Worm (Caenorhabditis elegans) whole organism, young adult: ENCODE data around the gene F26G1.3.

Experiments
- F37B4.10 ChIP-seq: fragments of 200-800 bp; sonication (Bioruptor generic); IDR thresholded peaks from 2 replicates; pipeline ENCODE4 v1.3.6; 2022; ENCODE audit warnings: missing genetic modification characterization, missing compliant biosample characterization
- F39B2.1 ChIP-seq: fragments of 200-800 bp; sonication (Bioruptor generic); IDR thresholded peaks from 2 replicates; pipeline ENCODE4 v1.3.6; 2022; ENCODE audit warnings: missing genetic modification reagents, missing genetic modification characterization, missing compliant biosample characterization
- F55B11.4 ChIP-seq: sonication (generic microtip); optimal IDR thresholded peaks from 2 replicates; lab custom pipeline; 2016; ENCODE audit warnings: missing compliant biosample characterization, missing genetic modification characterization, borderline replicate concordance; ENCODE audit not compliant: insufficient read depth
- F57A8.1 ChIP-seq: fragments of 200-800 bp; sonication (Bioruptor generic); optimal IDR thresholded peaks from 2 replicates; lab custom pipeline; 2018; ENCODE audit warnings: mild to moderate bottlenecking, missing genetic modification characterization, moderate library complexity, missing compliant biosample characterization
- T26A5.8 ChIP-seq: sonication (generic microtip); optimal IDR thresholded peaks from 2 replicates; lab custom pipeline; 2016; ENCODE audit warnings: missing genetic modification characterization, missing compliant biosample characterization
- Y67H2A.10 ChIP-seq: fragments of 200-800 bp; sonication (Bioruptor generic); conservative IDR thresholded peaks from 2 replicates; pipeline ENCODE4 v1.3.6; 2022; ENCODE audit warnings: missing genetic modification reagents, missing genetic modification characterization, missing compliant biosample characterization
- ZK185.1 ChIP-seq: sonication (generic microtip); optimal IDR thresholded peaks from 2 replicates; lab custom pipeline; 2016; ENCODE audit warnings: mild to moderate bottlenecking, missing genetic modification characterization, missing compliant biosample characterization; ENCODE audit not compliant: poor library complexity, severe bottlenecking
- aptf-2 ChIP-seq: fragments of 200-800 bp; sonication (Bioruptor generic); conservative IDR thresholded peaks from 2 replicates; pipeline ENCODE4 v1.3.6; 2022; ENCODE audit warnings: missing genetic modification reagents, missing genetic modification characterization, missing compliant biosample characterization
- attf-5 ChIP-seq: fragments of 200-800 bp; sonication (Bioruptor generic); optimal IDR thresholded peaks from 2 replicates; lab custom pipeline; 2018; ENCODE audit warnings: mild to moderate bottlenecking, missing genetic modification characterization, missing compliant biosample characterization
- ceh-40 ChIP-seq: fragments of 200-800 bp; sonication (Bioruptor generic); IDR thresholded peaks from 2 replicates; pipeline ENCODE4 v1.3.6; 2022; ENCODE audit warnings: missing genetic modification characterization, missing compliant biosample characterization
- ceh-58 ChIP-seq: fragments of 200-800 bp; sonication (Bioruptor generic); IDR thresholded peaks from 2 replicates; pipeline ENCODE4 v1.3.6; 2022; ENCODE audit warnings: missing genetic modification characterization, missing compliant biosample characterization
- ceh-79 ChIP-seq: sonication (generic microtip); optimal IDR thresholded peaks from 2 replicates; lab custom pipeline; 2017; ENCODE audit warnings: mild to moderate bottlenecking, missing genetic modification characterization, missing compliant biosample characterization
- chd-7 ChIP-seq: sonication (generic microtip); optimal IDR thresholded peaks from 2 replicates; lab custom pipeline; 2016; ENCODE audit warnings: mild to moderate bottlenecking, missing genetic modification characterization, moderate library complexity, missing compliant biosample characterization
- dox-1 ChIP-seq: fragments of 200-800 bp; sonication (Bioruptor generic); IDR thresholded peaks from 2 replicates; pipeline ENCODE4 v1.3.6; 2022; ENCODE audit warnings: missing genetic modification reagents, missing genetic modification characterization, missing compliant biosample characterization
- egl-44 ChIP-seq: fragments of 200-800 bp; sonication (Bioruptor generic); IDR thresholded peaks from 2 replicates; pipeline ENCODE4 v1.3.6; 2022; ENCODE audit warnings: missing genetic modification reagents, missing genetic modification characterization, missing compliant biosample characterization
- let-607 ChIP-seq, 2 experiments: fragments of 200-800 bp in 1 of 2; sonication (Bioruptor generic) in 1 of 2; sonication (generic microtip) in 1 of 2; optimal IDR thresholded peaks; 2 replicates each; lab custom pipeline; 2016 to 2018; ENCODE audit warnings: mild to moderate bottlenecking in 2 of 2, missing compliant biosample characterization in 2 of 2, missing genetic modification characterization in 2 of 2, moderate library complexity in 2 of 2, missing genotype in 1 of 2
- lin-40 ChIP-seq: sonication (generic microtip); optimal IDR thresholded peaks from 2 replicates; lab custom pipeline; 2016; ENCODE audit warnings: missing genetic modification characterization, mild to moderate bottlenecking, missing compliant biosample characterization, missing genotype, missing genetic modification reagents
- madf-8 ChIP-seq: fragments of 200-800 bp; sonication (Bioruptor generic); conservative IDR thresholded peaks from 2 replicates; pipeline ENCODE4 v1.3.6; 2022; ENCODE audit warnings: missing genetic modification reagents, missing genetic modification characterization, missing compliant biosample characterization
- mcd-1 ChIP-seq: fragments of 200-800 bp; sonication (Bioruptor generic); IDR thresholded peaks from 2 replicates; pipeline ENCODE4 v1.3.6; 2022; ENCODE audit warnings: missing genetic modification reagents, missing genetic modification characterization, missing compliant biosample characterization
- mes-4 ChIP-seq: sonication (generic microtip); optimal IDR thresholded peaks from 2 replicates; lab custom pipeline; 2016; ENCODE audit warnings: missing genotype, missing genetic modification characterization, missing compliant biosample characterization
- nhr-179 ChIP-seq: sonication (generic microtip); optimal IDR thresholded peaks from 2 replicates; lab custom pipeline; 2016; ENCODE audit warnings: mild to moderate bottlenecking, missing genetic modification characterization, missing compliant biosample characterization
- nhr-80 ChIP-seq: sonication (generic microtip); optimal IDR thresholded peaks from 2 replicates; lab custom pipeline; 2016; ENCODE audit warnings: missing genetic modification characterization, missing compliant biosample characterization
- pbrm-1 ChIP-seq: fragments of 200-800 bp; sonication (Bioruptor generic); IDR thresholded peaks from 2 replicates; pipeline ENCODE4 v1.3.6; 2022; ENCODE audit warnings: missing genetic modification reagents, missing genetic modification characterization, missing compliant biosample characterization
- pha-4 ChIP-seq: fragments of 150-350 bp; sonication (generic microtip); optimal IDR thresholded peaks from 2 replicates; lab custom pipeline; 2014; ENCODE audit warnings: missing biosample characterization, missing genetic modification reagents, missing genetic modification characterization
- rcor-1 ChIP-seq: fragments of 200-800 bp; sonication (Bioruptor generic); IDR thresholded peaks from 2 replicates; pipeline ENCODE4 v1.3.6; 2022; ENCODE audit warnings: missing genetic modification reagents, missing genetic modification characterization, missing compliant biosample characterization
- rpc-1 ChIP-seq, 2 experiments: fragments of 150-350 bp in 1 of 2; sonication (generic microtip) in 1 of 2; optimal IDR thresholded peaks; 2 replicates each; lab custom pipeline; 2014 to 2018; ENCODE audit warnings: missing biosample characterization in 1 of 2, missing genetic modification characterization in 1 of 2, missing genetic modification reagents in 1 of 2, missing genotype in 1 of 2
- tlf-1 ChIP-seq: fragments of 200-800 bp; sonication (Bioruptor generic); optimal IDR thresholded peaks from 2 replicates; lab custom pipeline; 2018; ENCODE audit warnings: mild to moderate bottlenecking, missing genetic modification characterization, missing compliant biosample characterization
- ztf-22 ChIP-seq: fragments of 200-800 bp; sonication (Bioruptor generic); optimal IDR thresholded peaks from 2 replicates; lab custom pipeline; 2018; ENCODE audit warnings: mild to moderate bottlenecking, missing genetic modification characterization, moderate library complexity, missing compliant biosample characterization
- ztf-25 ChIP-seq: fragments of 200-800 bp; sonication (Bioruptor generic); IDR thresholded peaks from 2 replicates; pipeline ENCODE4 v1.3.6; 2022; ENCODE audit warnings: missing genetic modification reagents, missing genetic modification characterization, missing compliant biosample characterization
- ztf-26 ChIP-seq: sonication (generic microtip); optimal IDR thresholded peaks from 2 replicates; lab custom pipeline; 2017; ENCODE audit warnings: missing genetic modification characterization, missing compliant biosample characterization

Gene F26G1.3

ce11 chrII:4800524-4800923 lies 42.0 kb downstream of the F26G1.3 start:
- TF ChIP-seq lin-40 (tag; lab: Kevin White, UChicago) (no peak), F55B11.4 (tag; lab: Kevin White, UChicago) (no peak), dox-1 (GFP tag; lab: Robert Waterston, UW) (no peak), rcor-1 (GFP tag; lab: Robert Waterston, UW) (no peak), ztf-25 (no peak)
- TF ChIP-seq, all 124 proteins: peak for 0

- TF ChIP-seq nhr-80 (peak; percentile 63), F37B4.10 (GFP tag; lab: Robert Waterston, UW) (no peak)
Observed at ce11 chrII:4802917-4803316, 44.4 kb downstream of the F26G1.3 start.

DNA sequence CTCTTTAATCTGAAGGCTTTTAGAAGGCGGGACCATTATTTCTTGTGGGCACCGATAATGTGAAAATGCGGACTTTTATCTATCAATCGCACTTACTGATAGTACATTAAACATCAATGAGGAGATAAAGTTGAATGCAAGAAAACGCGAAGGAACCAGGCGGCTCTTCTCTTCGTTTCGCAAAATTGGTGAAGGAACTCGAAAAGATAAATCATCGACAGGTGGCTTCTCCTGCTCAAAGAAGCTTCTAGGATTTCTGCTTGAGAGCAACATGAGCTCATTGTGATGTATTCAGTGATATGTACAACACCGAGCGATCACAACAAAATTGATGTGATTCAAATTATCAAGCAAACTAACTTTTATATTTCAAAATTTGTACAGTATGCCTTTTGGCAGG lies 47.2 kb downstream of the F26G1.3 start:
- no peak for TF ChIP-seq ceh-40 (GFP tag; lab: Robert Waterston, UW)
- TF ChIP-seq let-607 (tag; optimal IDR thresholded peaks at IDR 0.05; lab: Kevin White, UChicago): no peak
- TF ChIP-seq rpc-1 (optimal IDR thresholded peaks at IDR 0.05; lab: Kevin White, UChicago): no peak
- no peak for TF ChIP-seq rpc-1 (tag; optimal IDR thresholded peaks at IDR 0.05; lab: Kevin White, UChicago)
- TF ChIP-seq ceh-58 (GFP tag; lab: Robert Waterston, UW): no peak
- TF ChIP-seq mes-4 (tag; lab: Kevin White, UChicago): no peak
- no peak for TF ChIP-seq F57A8.1
- no peak for TF ChIP-seq ztf-26 (tag; lab: Kevin White, UChicago)
- TF ChIP-seq Y67H2A.10 (GFP tag; lab: Robert Waterston, UW): no peak
- TF ChIP-seq lin-40 (tag; lab: Kevin White, UChicago): no peak
- TF ChIP-seq pha-4 (tag; lab: Kevin White, UChicago): no peak
- TF ChIP-seq mcd-1 (GFP tag; lab: Robert Waterston, UW): no peak
- TF ChIP-seq pbrm-1 (GFP tag; lab: Robert Waterston, UW): no peak
- TF ChIP-seq ztf-22 (GFP tag; lab: Kevin White, UChicago): no peak
- no peak for TF ChIP-seq T26A5.8 (tag; lab: Kevin White, UChicago)
- TF ChIP-seq egl-44 (GFP tag; lab: Robert Waterston, UW): no peak
- TF ChIP-seq ZK185.1 (tag; lab: Kevin White, UChicago): no peak
- TF ChIP-seq F39B2.1: no peak
- no peak for TF ChIP-seq aptf-2

- TF ChIP-seq mes-4 (tag; lab: Kevin White, UChicago) (no peak), ztf-26 (tag; lab: Kevin White, UChicago) (no peak)
Observed at ce11 chrII:4806261-4806660, 47.7 kb downstream of the F26G1.3 start.

DNA sequence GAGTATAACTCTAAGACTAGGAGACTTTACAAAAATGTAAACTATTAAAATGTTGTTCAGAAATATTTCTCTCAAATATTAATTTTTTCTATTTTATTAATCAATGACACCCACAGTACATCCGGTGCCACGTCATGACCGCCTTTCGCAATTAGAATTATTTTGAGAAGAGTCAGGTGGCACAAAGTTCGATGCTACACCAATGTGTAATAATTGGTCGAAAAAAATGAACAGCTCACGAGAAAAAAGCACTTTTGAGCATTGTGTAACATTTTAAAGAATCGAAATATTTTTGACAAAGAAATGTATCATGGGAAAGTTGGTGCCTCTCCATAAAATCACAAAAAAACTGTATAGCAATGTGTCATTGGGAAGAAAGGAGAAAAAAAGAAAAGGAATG lies 48.2 kb downstream of the F26G1.3 start:
- no peak for TF ChIP-seq chd-7 (tag; lab: Kevin White, UChicago)
- no peak for TF ChIP-seq nhr-179
- no peak for TF ChIP-seq madf-8
- TF ChIP-seq ceh-79 (tag; lab: Kevin White, UChicago): no peak
- TF ChIP-seq attf-5 (GFP tag; lab: Kevin White, UChicago): no peak
- TF ChIP-seq tlf-1 (GFP tag; lab: Kevin White, UChicago): no peak
